Worm (Caenorhabditis elegans): ENCODE results near the gene F35E12.9.

ce11 chrV:13703960-13704359 lies 41.0 kb downstream of the F35E12.9 start, which contains the start of gene T01D3.3:
- TF ChIP-seq C04F5.9 (tag; optimal IDR thresholded peaks at IDR 0.05), result no peak
- no peak for TF ChIP-seq ama-1 (optimal IDR thresholded peaks at IDR 0.05)
- peak in 1 of 2 experiments; percentile 51 for TF ChIP-seq mdl-1 (tag; optimal IDR thresholded peaks at IDR 0.05)
- TF ChIP-seq aha-1 (tag; optimal IDR thresholded peaks at IDR 0.05), result no peak
- no peak for TF ChIP-seq snpc-4 (tag; optimal IDR thresholded peaks at IDR 0.05)
- TF ChIP-seq ceh-82 (tag; optimal IDR thresholded peaks at IDR 0.05), result no peak
